Worm (Caenorhabditis elegans) whole organism, L2 larva: ENCODE data around the gene C18H2.5.

Experiments used
- C34F6.9 ChIP-seq: fragments of 150-350 bp; optimal IDR thresholded peaks from 2 replicates; lab custom pipeline; 2014; ENCODE audit warnings: missing biosample characterization, missing genetic modification characterization
- F13H6.1 ChIP-seq: sonication (generic microtip); optimal IDR thresholded peaks from 2 replicates; lab custom pipeline; 2016; ENCODE audit warnings: missing genetic modification characterization, missing compliant biosample characterization
- R02D3.7 ChIP-seq: fragments of 150-350 bp; optimal IDR thresholded peaks from 2 replicates; lab custom pipeline; 2014; ENCODE audit warnings: missing biosample characterization, missing genetic modification characterization
- Y55F3AM.14 ChIP-seq: fragments of 200-800 bp; sonication (Bioruptor generic); optimal IDR thresholded peaks from 2 replicates; lab custom pipeline; 2018; ENCODE audit warnings: mild to moderate bottlenecking, missing genetic modification characterization, missing compliant biosample characterization
- ZK546.5 ChIP-seq: sonication (generic microtip); optimal IDR thresholded peaks from 2 replicates; lab custom pipeline; 2017; ENCODE audit warnings: missing biosample characterization, missing genetic modification characterization
- alr-1 ChIP-seq: fragments of 150-350 bp; optimal IDR thresholded peaks from 2 replicates; lab custom pipeline; 2014; ENCODE audit warnings: missing biosample characterization, missing genetic modification characterization
- aly-2 ChIP-seq: fragments of 150-350 bp; optimal IDR thresholded peaks from 2 replicates; lab custom pipeline; 2014; ENCODE audit warnings: missing biosample characterization, missing genetic modification characterization
- ama-1 ChIP-seq: fragments of 150-350 bp; optimal IDR thresholded peaks from 2 replicates; lab custom pipeline; 2018; ENCODE audit warnings: inconsistent platforms
- blmp-1 ChIP-seq: sonication (generic microtip); optimal IDR thresholded peaks from 2 replicates; lab custom pipeline; 2017; ENCODE audit warnings: missing genetic modification characterization, mild to moderate bottlenecking, missing compliant biosample characterization, antibody characterized with exemption, moderate library complexity; ENCODE audit not compliant: insufficient read depth
- ceh-16 ChIP-seq: fragments of 150-350 bp; optimal IDR thresholded peaks from 2 replicates; lab custom pipeline; 2014; ENCODE audit warnings: missing biosample characterization, missing genetic modification characterization
- ceh-82 ChIP-seq: fragments of 150-350 bp; optimal IDR thresholded peaks from 2 replicates; lab custom pipeline; 2014; ENCODE audit warnings: missing biosample characterization, missing genetic modification characterization
- crh-2 ChIP-seq: sonication (generic microtip); optimal IDR thresholded peaks from 2 replicates; lab custom pipeline; 2017; ENCODE audit warnings: missing biosample characterization, missing genetic modification characterization
- dmd-4 ChIP-seq: sonication (generic microtip); optimal IDR thresholded peaks from 2 replicates; lab custom pipeline; 2017; ENCODE audit warnings: missing biosample characterization, missing genetic modification characterization
- egl-27 ChIP-seq: sonication (generic microtip); optimal IDR thresholded peaks from 3 replicates; lab custom pipeline; 2017; ENCODE audit warnings: missing biosample characterization, missing genetic modification reagents, missing genetic modification characterization
- elt-1 ChIP-seq: fragments of 150-350 bp; optimal IDR thresholded peaks from 2 replicates; lab custom pipeline; 2014; ENCODE audit warnings: missing biosample characterization, missing genetic modification characterization
- elt-3 ChIP-seq: sonication (generic microtip); optimal IDR thresholded peaks from 2 replicates; lab custom pipeline; 2017; ENCODE audit warnings: missing biosample characterization, missing genetic modification characterization
- fos-1 ChIP-seq: fragments of 150-350 bp; optimal IDR thresholded peaks from 2 replicates; lab custom pipeline; 2014; ENCODE audit warnings: missing biosample characterization, missing genetic modification characterization
- gmeb-1 ChIP-seq: fragments of 150-350 bp; optimal IDR thresholded peaks from 2 replicates; lab custom pipeline; 2014; ENCODE audit warnings: missing biosample characterization, missing genetic modification characterization
- lin-11 ChIP-seq: fragments of 150-350 bp; sonication (generic microtip); optimal IDR thresholded peaks from 2 replicates; lab custom pipeline; 2014; ENCODE audit warnings: missing biosample characterization, missing genetic modification characterization, inconsistent platforms, mixed read lengths
- lin-13 ChIP-seq: fragments of 150-350 bp; optimal IDR thresholded peaks from 2 replicates; lab custom pipeline; 2014; ENCODE audit warnings: missing biosample characterization, missing genetic modification reagents, missing genetic modification characterization
- lin-39 ChIP-seq: fragments of 150-350 bp; optimal IDR thresholded peaks from 2 replicates; lab custom pipeline; 2014; ENCODE audit warnings: missing biosample characterization, missing genetic modification reagents, missing genetic modification characterization
- lsy-2 ChIP-seq, 2 experiments: fragments of 150-350 bp in 1 of 2; sonication (generic microtip) in 1 of 2; optimal IDR thresholded peaks; 2 replicates each; lab custom pipeline; 2014 to 2017; ENCODE audit warnings: missing biosample characterization in 2 of 2, missing genetic modification characterization in 2 of 2
- mab-5 ChIP-seq: fragments of 150-350 bp; optimal IDR thresholded peaks from 2 replicates; lab custom pipeline; 2014; ENCODE audit warnings: missing biosample characterization, missing genetic modification characterization
- mbf-1 ChIP-seq: sonication (generic microtip); optimal IDR thresholded peaks from 2 replicates; lab custom pipeline; 2017; ENCODE audit warnings: missing biosample characterization, missing genetic modification characterization
- mdl-1 ChIP-seq, 2 experiments: fragments of 150-350 bp in 1 of 2; sonication (generic microtip) in 1 of 2; optimal IDR thresholded peaks; 2 replicates each; lab custom pipeline; 2017; ENCODE audit warnings: missing biosample characterization in 2 of 2, missing genetic modification characterization in 2 of 2
- nhr-10 ChIP-seq: sonication (generic microtip); optimal IDR thresholded peaks from 2 replicates; lab custom pipeline; 2017; ENCODE audit warnings: missing biosample characterization, missing genetic modification characterization
- nhr-11 ChIP-seq: fragments of 150-350 bp; optimal IDR thresholded peaks from 2 replicates; lab custom pipeline; 2014; ENCODE audit warnings: missing biosample characterization, missing genetic modification characterization
- nhr-12 ChIP-seq: fragments of 150-350 bp; optimal IDR thresholded peaks from 2 replicates; lab custom pipeline; 2014; ENCODE audit warnings: missing biosample characterization, missing genetic modification characterization
- nhr-129 ChIP-seq: fragments of 150-350 bp; optimal IDR thresholded peaks from 2 replicates; lab custom pipeline; 2014; ENCODE audit warnings: missing biosample characterization, missing genetic modification characterization
- nhr-21 ChIP-seq: fragments of 150-350 bp; optimal IDR thresholded peaks from 2 replicates; lab custom pipeline; 2014; ENCODE audit warnings: missing biosample characterization, missing genetic modification characterization
- nhr-23 ChIP-seq: fragments of 150-350 bp; optimal IDR thresholded peaks from 2 replicates; lab custom pipeline; 2014; ENCODE audit warnings: missing biosample characterization, missing genetic modification reagents, missing genetic modification characterization
- nhr-237 ChIP-seq: fragments of 150-350 bp; optimal IDR thresholded peaks from 2 replicates; lab custom pipeline; 2014; ENCODE audit warnings: missing biosample characterization, missing genetic modification characterization
- nhr-25 ChIP-seq: fragments of 150-350 bp; sonication (generic microtip); optimal IDR thresholded peaks from 3 replicates; lab custom pipeline; 2014; ENCODE audit warnings: missing biosample characterization, missing genetic modification characterization
- nhr-6 ChIP-seq: fragments of 150-350 bp; optimal IDR thresholded peaks from 2 replicates; lab custom pipeline; 2014; ENCODE audit warnings: missing biosample characterization, missing genetic modification characterization
- nhr-77 ChIP-seq: fragments of 150-350 bp; optimal IDR thresholded peaks from 2 replicates; lab custom pipeline; 2014; ENCODE audit warnings: missing biosample characterization, missing genetic modification characterization
- peb-1 ChIP-seq: fragments of 150-350 bp; optimal IDR thresholded peaks from 2 replicates; lab custom pipeline; 2014; ENCODE audit warnings: missing biosample characterization, missing genetic modification characterization
- sem-4 ChIP-seq: fragments of 150-350 bp; optimal IDR thresholded peaks from 2 replicates; lab custom pipeline; 2014; ENCODE audit warnings: missing biosample characterization, missing genetic modification reagents, missing genetic modification characterization
- skn-1 ChIP-seq: sonication (generic microtip); optimal IDR thresholded peaks from 2 replicates; lab custom pipeline; 2017; ENCODE audit warnings: missing biosample characterization, missing genetic modification characterization
- sma-3 ChIP-seq: sonication (generic microtip); optimal IDR thresholded peaks from 2 replicates; lab custom pipeline; 2016; ENCODE audit warnings: missing genetic modification reagents, missing genetic modification characterization, missing compliant biosample characterization
- sma-9 ChIP-seq, 2 experiments: fragments of 150-350 bp in 1 of 2; sonication (generic microtip) in 1 of 2; optimal IDR thresholded peaks; 2 replicates each; lab custom pipeline; 2014 to 2016; ENCODE audit warnings: missing genetic modification characterization in 2 of 2, mild to moderate bottlenecking in 1 of 2, missing biosample characterization in 1 of 2, missing compliant biosample characterization in 1 of 2, missing genetic modification reagents in 1 of 2, moderate library complexity in 1 of 2
- snpc-4 ChIP-seq: fragments of 150-350 bp; optimal IDR thresholded peaks from 2 replicates; lab custom pipeline; 2014; ENCODE audit warnings: missing biosample characterization, missing genetic modification characterization
- unc-39 ChIP-seq: fragments of 150-350 bp; optimal IDR thresholded peaks from 2 replicates; lab custom pipeline; 2014; ENCODE audit warnings: missing biosample characterization, missing genetic modification characterization
- unc-55 ChIP-seq: fragments of 150-350 bp; sonication (generic microtip); optimal IDR thresholded peaks from 3 replicates; lab custom pipeline; 2014; ENCODE audit warnings: missing biosample characterization, missing genetic modification reagents, missing genetic modification characterization
- unc-62 ChIP-seq: fragments of 150-350 bp; optimal IDR thresholded peaks from 2 replicates; lab custom pipeline; 2014; ENCODE audit warnings: missing biosample characterization, missing genetic modification reagents, missing genetic modification characterization
- zag-1 ChIP-seq: fragments of 150-350 bp; optimal IDR thresholded peaks from 2 replicates; lab custom pipeline; 2014; ENCODE audit warnings: missing biosample characterization, missing genetic modification characterization
- ztf-1 ChIP-seq: fragments of 200-800 bp; sonication (Bioruptor generic); conservative IDR thresholded peaks from 2 replicates; pipeline ENCODE4 v1.3.6; 2022; ENCODE audit warnings: missing genetic modification characterization, missing compliant biosample characterization
- ztf-11 ChIP-seq: sonication (generic microtip); optimal IDR thresholded peaks from 2 replicates; lab custom pipeline; 2017; ENCODE audit warnings: missing biosample characterization, missing genetic modification characterization
- ztf-4 ChIP-seq: fragments of 150-350 bp; optimal IDR thresholded peaks from 2 replicates; lab custom pipeline; 2014; ENCODE audit warnings: missing biosample characterization, missing genetic modification characterization

The C18H2.5 gene

DNA sequence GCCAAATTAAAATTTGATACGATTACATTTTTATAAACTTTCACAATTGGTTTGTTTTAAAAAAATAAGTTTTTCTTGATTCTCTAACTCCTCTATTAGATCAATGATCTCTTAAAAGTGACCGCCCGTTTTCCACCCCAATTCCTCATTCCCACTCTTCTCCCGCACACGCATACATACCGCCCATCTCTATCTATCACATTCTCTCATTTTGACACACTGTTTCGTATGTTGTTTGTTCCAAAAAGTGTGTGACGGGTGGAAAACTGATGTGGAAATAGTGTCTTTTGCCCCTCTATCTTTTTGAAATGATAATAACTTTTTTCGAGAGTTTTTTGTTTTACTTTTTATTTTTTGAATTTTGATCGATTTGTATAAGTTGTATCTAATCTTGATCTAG, 24.1 kb upstream of the C18H2.5 start:
- TF ChIP-seq gmeb-1 (tag; lab: Kevin White, UChicago) (peak; percentile 61), unc-55 (GFP tag; lab: Kevin White, UChicago) (no peak), mdl-1 (tag; optimal IDR thresholded peaks at IDR 0.05; lab: Kevin White, UChicago) (peak in 1 of 2 experiments; percentile 49), F13H6.1 (tag; lab: Kevin White, UChicago) (peak; percentile 85), lsy-2 (tag; optimal IDR thresholded peaks at IDR 0.05; lab: Kevin White, UChicago) (peak in 1 of 2 experiments; percentile 74), nhr-77 (tag; lab: Kevin White, UChicago) (no peak), mbf-1 (tag; lab: Kevin White, UChicago) (no peak), blmp-1 (tag; lab: Kevin White, UChicago) (peak; percentile 43), ZK546.5 (tag; lab: Kevin White, UChicago) (no peak), peb-1 (tag; lab: Kevin White, UChicago) (no peak), dmd-4 (tag; lab: Kevin White, UChicago) (no peak), zag-1 (no peak), elt-1 (tag; lab: Kevin White, UChicago) (no peak), crh-2 (tag; lab: Kevin White, UChicago) (peak; percentile 92), elt-3 (tag; lab: Kevin White, UChicago) (no peak), lin-39 (no peak), C34F6.9 (tag; lab: Kevin White, UChicago) (peak; percentile 73), alr-1 (no peak), mab-5 (tag; lab: Kevin White, UChicago) (no peak), R02D3.7 (tag; lab: Kevin White, UChicago) (no peak), lin-11 (tag; lab: Kevin White, UChicago) (no peak), unc-62 (GFP tag; lab: Kevin White, UChicago) (no peak), nhr-129 (tag; lab: Kevin White, UChicago) (peak; percentile 92), nhr-21 (tag; lab: Kevin White, UChicago) (peak; percentile 66), sma-3 (GFP tag; lab: Kevin White, UChicago) (peak; percentile 76), ama-1 (no peak), snpc-4 (no peak), nhr-10 (tag; lab: Kevin White, UChicago) (no peak), lin-13 (GFP tag; lab: Kevin White, UChicago) (peak; percentile 91), nhr-12 (tag; lab: Kevin White, UChicago) (no peak), nhr-25 (peak; percentile 54), skn-1 (no peak), sem-4 (tag; lab: Kevin White, UChicago) (peak; percentile 65), nhr-23 (tag; lab: Kevin White, UChicago) (no peak), ztf-11 (tag; lab: Kevin White, UChicago) (no peak), sma-9 (GFP tag; optimal IDR thresholded peaks at IDR 0.05; lab: Kevin White, UChicago) (peak; percentile 70), sma-9 (tag; optimal IDR thresholded peaks at IDR 0.05; lab: Kevin White, UChicago) (no peak), ztf-4 (tag; lab: Kevin White, UChicago) (peak; percentile 45), nhr-237 (tag; lab: Kevin White, UChicago) (no peak), nhr-6 (tag; lab: Kevin White, UChicago) (peak; percentile 48), Y55F3AM.14 (GFP tag; lab: Kevin White, UChicago) (no peak), egl-27 (tag; lab: Kevin White, UChicago) (no peak), ceh-82 (no peak), fos-1 (tag; lab: Kevin White, UChicago) (peak; percentile 94), unc-39 (no peak), ceh-16 (tag; lab: Kevin White, UChicago) (no peak), ztf-1 (GFP tag; lab: Robert Waterston, UW) (no peak), nhr-11 (tag; lab: Kevin White, UChicago) (no peak), aly-2 (tag; lab: Kevin White, UChicago) (no peak)
